Fruit fly (Drosophila melanogaster): ENCODE data around the gene CG8004.

CG8004 gene

DNA sequence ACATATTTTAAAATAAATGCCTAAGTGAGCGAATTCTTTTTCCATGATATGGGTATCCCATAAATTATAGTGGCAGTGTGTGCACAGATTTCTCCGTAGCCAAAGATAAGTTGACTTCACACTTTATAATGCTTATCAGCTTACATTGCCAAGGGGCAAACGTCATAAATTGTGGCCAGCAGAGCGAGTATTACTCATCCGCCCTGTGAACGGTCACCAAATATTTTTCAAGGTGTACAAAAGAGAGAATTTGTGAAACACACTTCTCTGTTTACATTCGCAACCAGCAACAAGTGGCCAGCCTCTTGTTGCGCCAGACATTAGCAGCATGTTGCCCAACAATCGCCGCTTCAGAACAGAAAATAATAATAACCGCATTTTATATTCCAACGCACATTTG, 4.6 kb upstream of the CG8004 start (continued):
- TF ChIP-seq CG12659 (GFP tag; optimal IDR thresholded peaks at IDR 0.05): peak; percentile 21
- TF ChIP-seq CG5245 (GFP tag; optimal IDR thresholded peaks at IDR 0.05): no peak
- no peak for TF ChIP-seq Gug (GFP tag; IDR thresholded peaks at IDR 0.05)
- no peak for TF ChIP-seq CG33557 (GFP tag; optimal IDR thresholded peaks at IDR 0.05)
- peak; percentile 86 for TF ChIP-seq CG34376 (GFP tag; optimal IDR thresholded peaks at IDR 0.05)
- no peak for TF ChIP-seq CG4328 (GFP tag; optimal IDR thresholded peaks at IDR 0.05)
- no peak for TF ChIP-seq Nf-YB (GFP tag; optimal IDR thresholded peaks at IDR 0.05)
- TF ChIP-seq CG30431 (GFP tag; optimal IDR thresholded peaks at IDR 0.05): no peak
- peak; percentile 22 for TF ChIP-seq CG7556 (GFP tag; optimal IDR thresholded peaks at IDR 0.05)
- TF ChIP-seq CG17361 (GFP tag; IDR thresholded peaks at IDR 0.05): no peak
- no peak for TF ChIP-seq tap (tag; optimal IDR thresholded peaks at IDR 0.05)
- TF ChIP-seq zen (tag; optimal IDR thresholded peaks at IDR 0.05): no peak
- no peak for TF ChIP-seq hbn (GFP tag; IDR thresholded peaks at IDR 0.05; ENCODE audit: partially characterized antibody)
- TF ChIP-seq eve (GFP tag; optimal IDR thresholded peaks at IDR 0.05): no peak
- TF ChIP-seq disco-r (GFP tag; optimal IDR thresholded peaks at IDR 0.05): no peak
- no peak for TF ChIP-seq ase (GFP tag; IDR thresholded peaks at IDR 0.05)
- no peak; the same call in 1 of the 2 replicates for TF ChIP-seq Adf1 (GFP tag; IDR thresholded peaks at IDR 0.05)
- no peak for TF ChIP-seq tio (GFP tag; optimal IDR thresholded peaks at IDR 0.05)
- no peak for TF ChIP-seq maf-S (GFP tag; optimal IDR thresholded peaks at IDR 0.05)
- no peak for TF ChIP-seq pita (GFP tag; optimal IDR thresholded peaks at IDR 0.05)
- TF ChIP-seq pum (GFP tag; optimal IDR thresholded peaks at IDR 0.05): no peak
- no peak for TF ChIP-seq org-1 (GFP tag; optimal IDR thresholded peaks at IDR 0.05)
- no peak for TF ChIP-seq CG10274 (GFP tag; optimal IDR thresholded peaks at IDR 0.05)
- peak; percentile 59 for TF ChIP-seq CG2678 (tag; optimal IDR thresholded peaks at IDR 0.05)
- no peak for TF ChIP-seq Dip3 (GFP tag; optimal IDR thresholded peaks at IDR 0.05)
- TF ChIP-seq CrebB (tag; optimal IDR thresholded peaks at IDR 0.05): peak; percentile 64
- peak; percentile 4 for TF ChIP-seq CG12155 (GFP tag; optimal IDR thresholded peaks at IDR 0.05)
- no peak for TF ChIP-seq Abd-B (GFP tag; optimal IDR thresholded peaks at IDR 0.05)
- peak; percentile 3 for TF ChIP-seq CG6765 (GFP tag; optimal IDR thresholded peaks at IDR 0.05)
- TF ChIP-seq danr (GFP tag; IDR thresholded peaks at IDR 0.05): no peak
- no peak for TF ChIP-seq CG7963 (GFP tag; IDR thresholded peaks at IDR 0.05; ENCODE audit: partially characterized antibody)
- TF ChIP-seq repo (GFP tag; optimal IDR thresholded peaks at IDR 0.05): no peak
- TF ChIP-seq CG31441 (GFP tag; IDR thresholded peaks at IDR 0.05): peak; percentile 14; the same call in 1 of the 2 replicates
- no peak for TF ChIP-seq Atf-2 (GFP tag; optimal IDR thresholded peaks at IDR 0.05)
- peak; percentile 48 for TF ChIP-seq CG4707 (GFP tag; optimal IDR thresholded peaks at IDR 0.05)
- no peak for TF ChIP-seq CG8290 (GFP tag; optimal IDR thresholded peaks at IDR 0.05)
- peak in 1 of 2 experiments; percentile 70 for TF ChIP-seq CG8290 (tag; optimal IDR thresholded peaks at IDR 0.05)
- TF ChIP-seq run (tag; optimal IDR thresholded peaks at IDR 0.05): peak; percentile 39
- no peak for TF ChIP-seq fd96Cb (tag; optimal IDR thresholded peaks at IDR 0.05)
- TF ChIP-seq ERR (GFP tag; optimal IDR thresholded peaks at IDR 0.05): no peak
- TF ChIP-seq zf30C (GFP tag; optimal IDR thresholded peaks at IDR 0.05): peak; percentile 70
- TF ChIP-seq CG2116 (GFP tag; optimal IDR thresholded peaks at IDR 0.05): no peak
- TF ChIP-seq CG4854 (GFP tag; optimal IDR thresholded peaks at IDR 0.05): peak; percentile 12
- TF ChIP-seq CG42726 (GFP tag; IDR thresholded peaks at IDR 0.05; ENCODE audit: partially characterized antibody): no peak
- no peak for TF ChIP-seq Jarid2 (GFP tag; optimal IDR thresholded peaks at IDR 0.05)
- TF ChIP-seq Hand (GFP tag; optimal IDR thresholded peaks at IDR 0.05): no peak
- TF ChIP-seq knrl (GFP tag; IDR thresholded peaks at IDR 0.05; ENCODE audit: partially characterized antibody): no peak
- TF ChIP-seq rib (GFP tag; IDR thresholded peaks at IDR 0.05): no peak
- no peak for TF ChIP-seq aop (GFP tag; IDR thresholded peaks at IDR 0.05)
- TF ChIP-seq HLH3B (GFP tag; IDR thresholded peaks at IDR 0.05): peak; percentile 41; the same call in 1 of the 2 replicates
- no peak for TF ChIP-seq tll (GFP tag; optimal IDR thresholded peaks at IDR 0.05)
- TF ChIP-seq hth (optimal IDR thresholded peaks at IDR 0.05): no peak
